Worm (Caenorhabditis elegans): ENCODE measurements around the gene C18E9.9.

- TF ChIP-seq skn-1 (tag; optimal IDR thresholded peaks at IDR 0.05) = no peak
- TF ChIP-seq lin-13 (GFP tag; optimal IDR thresholded peaks at IDR 0.05) = no peak
- no peak for TF ChIP-seq tra-1 (GFP tag; IDR thresholded peaks at IDR 0.05)
- TF ChIP-seq T20F7.1 (GFP tag; optimal IDR thresholded peaks at IDR 0.05) = no peak
- no peak for TF ChIP-seq Y5F2A.4 (GFP tag; optimal IDR thresholded peaks at IDR 0.05)
- TF ChIP-seq unc-39 (tag; optimal IDR thresholded peaks at IDR 0.05) = no peak
- no peak for TF ChIP-seq nhr-41 (GFP tag; IDR thresholded peaks at IDR 0.05)
- TF ChIP-seq mep-1 (tag; optimal IDR thresholded peaks at IDR 0.05) = no peak
Measured at ce11 chrII:9005067-9005466, 15.7 kb upstream of the C18E9.9 start, which contains the start of gene F44G4.7.
